Worm (Caenorhabditis elegans) whole organism, midembryonic: Measurements from ENCODE around the gene spat-3.

Experiments used
- T22C8.4 ChIP-seq: fragments of 200-800 bp; sonication (Bioruptor generic); IDR thresholded peaks from 2 replicates; pipeline ENCODE4 v1.3.6; 2022; ENCODE audit warnings: missing genetic modification characterization, missing compliant biosample characterization
- cog-1 ChIP-seq: sonication (generic microtip); optimal IDR thresholded peaks from 2 replicates; lab custom pipeline; 2016; ENCODE audit warnings: missing genetic modification characterization, missing compliant biosample characterization
- flt-1 ChIP-seq: fragments of 200-800 bp; sonication (Bioruptor generic); IDR thresholded peaks from 2 replicates; pipeline ENCODE4 v1.3.6; 2022; ENCODE audit warnings: missing genetic modification characterization, missing compliant biosample characterization
- klf-2 ChIP-seq: fragments of 200-800 bp; sonication (Bioruptor generic); conservative IDR thresholded peaks from 2 replicates; pipeline ENCODE4 v1.3.6; 2022; ENCODE audit warnings: missing genetic modification reagents, missing genetic modification characterization, missing compliant biosample characterization
- ref-1 ChIP-seq: fragments of 200-800 bp; sonication (Bioruptor generic); conservative IDR thresholded peaks from 2 replicates; pipeline ENCODE4 v1.3.6; 2022; ENCODE audit warnings: missing genetic modification reagents, missing genetic modification characterization, missing compliant biosample characterization
- tab-1 ChIP-seq: fragments of 200-800 bp; sonication (Bioruptor generic); IDR thresholded peaks from 2 replicates; pipeline ENCODE4 v1.3.6; 2022; ENCODE audit warnings: missing genetic modification characterization, missing compliant biosample characterization
- ztf-29 ChIP-seq: fragments of 200-800 bp; sonication (Bioruptor generic); IDR thresholded peaks from 2 replicates; pipeline ENCODE4 v1.3.6; 2022; ENCODE audit warnings: missing genetic modification reagents, missing genetic modification characterization, missing compliant biosample characterization

DNA sequence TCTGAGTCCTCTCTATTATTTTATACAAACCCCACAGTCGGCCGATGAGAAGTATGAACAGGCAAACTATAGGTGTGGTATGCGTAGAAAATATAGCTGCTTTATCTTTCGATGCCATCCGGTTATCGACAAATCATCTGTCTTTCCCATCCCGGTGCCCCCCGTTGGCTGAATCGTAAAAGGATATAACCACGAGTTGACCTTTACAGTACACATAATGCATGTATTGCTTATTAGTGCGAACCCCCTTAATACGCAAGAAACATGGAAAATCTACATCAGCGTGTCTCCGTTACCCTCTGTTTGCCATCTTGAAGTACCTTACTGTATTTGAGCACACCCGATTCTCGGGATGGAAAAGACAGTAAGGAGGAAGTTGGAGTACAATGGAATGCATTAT is 56.8 kb downstream of the spat-3 start:
- TF ChIP-seq flt-1 (GFP tag; lab: Robert Waterston, UW): no peak
- no peak for TF ChIP-seq tab-1 (GFP tag; lab: Robert Waterston, UW)
- TF ChIP-seq klf-2 (GFP tag; lab: Robert Waterston, UW): no peak
- TF ChIP-seq cog-1 (tag; lab: Kevin White, UChicago): no peak
- TF ChIP-seq ref-1 (GFP tag; lab: Robert Waterston, UW): no peak
- no peak for TF ChIP-seq T22C8.4 (GFP tag; lab: Robert Waterston, UW)
- no peak for TF ChIP-seq ztf-29
